Worm (Caenorhabditis elegans) whole organism, mixed stage, embryonic: ENCODE measurements around the gene mks-2.

ENCODE experiments used
- M03D4.4 ChIP-seq: sonication (generic microtip); optimal IDR thresholded peaks from 2 replicates; lab custom pipeline; 2017; ENCODE audit warnings: mild to moderate bottlenecking, missing genetic modification characterization, missing compliant biosample characterization
- bed-3 ChIP-seq: fragments of 200-800 bp; sonication (Bioruptor generic); optimal IDR thresholded peaks from 3 replicates; lab custom pipeline; 2018; ENCODE audit warnings: mild to moderate bottlenecking, missing genetic modification characterization, moderate library complexity, missing compliant biosample characterization
- blmp-1 ChIP-seq: fragments of 150-350 bp; optimal IDR thresholded peaks from 2 replicates; lab custom pipeline; 2014; ENCODE audit warnings: missing biosample characterization, missing genetic modification characterization
- ceh-39 ChIP-seq: fragments of 150-350 bp; optimal IDR thresholded peaks from 2 replicates; lab custom pipeline; 2014; ENCODE audit warnings: missing biosample characterization, missing genetic modification characterization
- ceh-43 ChIP-seq: fragments of 200-800 bp; sonication (Bioruptor generic); optimal IDR thresholded peaks from 2 replicates; lab custom pipeline; 2018; ENCODE audit warnings: mild to moderate bottlenecking, missing genetic modification characterization, moderate library complexity, missing compliant biosample characterization
- ces-1 ChIP-seq: fragments of 150-350 bp; optimal IDR thresholded peaks from 2 replicates; lab custom pipeline; 2014; ENCODE audit warnings: missing biosample characterization, missing genetic modification reagents, missing genetic modification characterization
- cnd-1 ChIP-seq: fragments of 200-800 bp; sonication (Bioruptor generic); optimal IDR thresholded peaks from 2 replicates; lab custom pipeline; 2018; ENCODE audit warnings: mild to moderate bottlenecking, missing genetic modification characterization, missing compliant biosample characterization
- drap-1 ChIP-seq: fragments of 200-800 bp; sonication (Bioruptor generic); optimal IDR thresholded peaks from 3 replicates; lab custom pipeline; 2018; ENCODE audit warnings: mild to moderate bottlenecking, missing genetic modification characterization, missing compliant biosample characterization
- elt-3 ChIP-seq: fragments of 150-350 bp; optimal IDR thresholded peaks from 2 replicates; lab custom pipeline; 2014; ENCODE audit warnings: missing biosample characterization, missing genetic modification characterization
- flh-1 ChIP-seq: fragments of 200-800 bp; sonication (Bioruptor generic); optimal IDR thresholded peaks from 2 replicates; lab custom pipeline; 2018; ENCODE audit warnings: mild to moderate bottlenecking, missing genetic modification characterization, moderate library complexity, missing compliant biosample characterization
- ham-2 ChIP-seq: fragments of 200-800 bp; sonication (Bioruptor generic); optimal IDR thresholded peaks from 2 replicates; lab custom pipeline; 2018; ENCODE audit warnings: mild to moderate bottlenecking, missing genetic modification characterization, missing compliant biosample characterization
- hlh-1 ChIP-seq: fragments of 150-350 bp; optimal IDR thresholded peaks from 2 replicates; lab custom pipeline; 2014; ENCODE audit warnings: missing biosample characterization, missing genetic modification reagents, missing genetic modification characterization
- lin-13 ChIP-seq: fragments of 150-350 bp; optimal IDR thresholded peaks from 2 replicates; lab custom pipeline; 2014; ENCODE audit warnings: missing biosample characterization, missing genetic modification characterization
- lin-32 ChIP-seq: fragments of 200-800 bp; sonication (Bioruptor generic); optimal IDR thresholded peaks from 2 replicates; lab custom pipeline; 2018; ENCODE audit warnings: mild to moderate bottlenecking, missing genetic modification characterization, missing compliant biosample characterization
- lsy-2 ChIP-seq: fragments of 150-350 bp; optimal IDR thresholded peaks from 2 replicates; lab custom pipeline; 2014; ENCODE audit warnings: missing biosample characterization, missing genetic modification characterization
- mab-5 ChIP-seq: fragments of 150-350 bp; optimal IDR thresholded peaks from 2 replicates; lab custom pipeline; 2014; ENCODE audit warnings: missing biosample characterization, missing genetic modification characterization
- mep-1 ChIP-seq: fragments of 150-350 bp; optimal IDR thresholded peaks from 2 replicates; lab custom pipeline; 2017; ENCODE audit warnings: missing biosample characterization, missing genetic modification reagents, missing genetic modification characterization, inconsistent platforms
- mls-2 ChIP-seq: sonication (generic microtip); optimal IDR thresholded peaks from 2 replicates; lab custom pipeline; 2016; ENCODE audit warnings: mild to moderate bottlenecking, missing genetic modification characterization, moderate library complexity, missing compliant biosample characterization
- nhr-12 ChIP-seq: fragments of 150-350 bp; optimal IDR thresholded peaks from 2 replicates; lab custom pipeline; 2014; ENCODE audit warnings: missing biosample characterization, missing genetic modification characterization
- nhr-2 ChIP-seq: fragments of 150-350 bp; optimal IDR thresholded peaks from 2 replicates; lab custom pipeline; 2014; ENCODE audit warnings: missing biosample characterization, missing genetic modification characterization
- nhr-237 ChIP-seq: fragments of 150-350 bp; optimal IDR thresholded peaks from 2 replicates; lab custom pipeline; 2014; ENCODE audit warnings: missing biosample characterization, missing genetic modification characterization
- nhr-28 ChIP-seq: fragments of 150-350 bp; optimal IDR thresholded peaks from 2 replicates; lab custom pipeline; 2014; ENCODE audit warnings: missing biosample characterization, missing genetic modification characterization
- nhr-76 ChIP-seq: sonication (generic microtip); optimal IDR thresholded peaks from 2 replicates; lab custom pipeline; 2017; ENCODE audit warnings: missing biosample characterization, missing genetic modification characterization
- pha-4 ChIP-seq: fragments of 150-350 bp; optimal IDR thresholded peaks from 2 replicates; lab custom pipeline; 2018; ENCODE audit warnings: missing biosample characterization, missing genetic modification reagents, missing genetic modification characterization
- sem-2 ChIP-seq: fragments of 200-800 bp; sonication (Bioruptor generic); optimal IDR thresholded peaks from 2 replicates; lab custom pipeline; 2018; ENCODE audit warnings: mild to moderate bottlenecking, missing genetic modification characterization, missing compliant biosample characterization
- snpc-4 ChIP-seq: fragments of 150-350 bp; optimal IDR thresholded peaks from 2 replicates; lab custom pipeline; 2014; ENCODE audit warnings: missing biosample characterization, missing genetic modification characterization
- sptf-1 ChIP-seq: sonication (generic microtip); optimal IDR thresholded peaks from 2 replicates; lab custom pipeline; 2017; ENCODE audit warnings: mild to moderate bottlenecking, missing genetic modification characterization, moderate library complexity, missing compliant biosample characterization
- tbx-8 ChIP-seq: fragments of 200-800 bp; sonication (Bioruptor generic); optimal IDR thresholded peaks from 2 replicates; lab custom pipeline; 2018; ENCODE audit warnings: mild to moderate bottlenecking, missing genetic modification characterization, moderate library complexity, missing compliant biosample characterization
- unc-120 ChIP-seq: sonication (generic microtip); optimal IDR thresholded peaks from 2 replicates; lab custom pipeline; 2017; ENCODE audit warnings: missing genetic modification characterization, missing compliant biosample characterization; ENCODE audit not compliant: poor library complexity, severe bottlenecking
- unc-39 ChIP-seq: fragments of 150-350 bp; optimal IDR thresholded peaks from 2 replicates; lab custom pipeline; 2014; ENCODE audit warnings: missing biosample characterization, missing genetic modification characterization
- unc-62 ChIP-seq: fragments of 150-350 bp; optimal IDR thresholded peaks from 2 replicates; lab custom pipeline; 2014; ENCODE audit warnings: missing biosample characterization, missing genetic modification reagents, missing genetic modification characterization
- zip-8 ChIP-seq: fragments of 150-350 bp; optimal IDR thresholded peaks from 2 replicates; lab custom pipeline; 2014; ENCODE audit warnings: missing biosample characterization, missing genetic modification characterization
- ztf-11 ChIP-seq: fragments of 150-350 bp; optimal IDR thresholded peaks from 2 replicates; lab custom pipeline; 2014; ENCODE audit warnings: missing biosample characterization, missing genetic modification characterization

mks-2 gene

DNA sequence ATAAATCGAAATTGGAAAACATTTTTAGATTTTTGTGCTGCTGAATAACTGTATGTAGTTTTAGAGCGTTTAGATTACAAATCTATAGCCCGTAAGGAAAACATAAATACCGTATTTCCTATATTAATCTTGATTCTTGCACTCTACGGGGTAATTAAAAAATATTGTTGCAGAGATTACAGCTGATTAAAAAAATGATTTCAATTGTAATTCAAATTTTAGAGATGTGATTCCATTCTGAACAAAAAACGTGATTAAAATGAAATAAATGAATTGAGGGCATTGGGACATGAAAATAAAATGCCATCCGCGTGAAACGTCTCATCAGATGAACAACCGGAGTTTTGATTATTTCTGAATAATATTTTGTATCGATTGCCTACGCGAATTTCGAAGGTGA, 26.8 kb downstream of the mks-2 start, which contains the start of gene cpb-2:
Gene cpb-2 (plus strand): TSS at position 301 of the 400 bp plus-strand sequence.
- TF ChIP-seq pha-4 = no peak
- TF ChIP-seq nhr-2 (tag; lab: Kevin White, UChicago) = no peak
- no peak for TF ChIP-seq nhr-12 (tag; lab: Kevin White, UChicago)
- no peak for TF ChIP-seq blmp-1 (tag; lab: Kevin White, UChicago)
- no peak for TF ChIP-seq mab-5 (tag; lab: Kevin White, UChicago)
- no peak for TF ChIP-seq ceh-39
- TF ChIP-seq nhr-28 = no peak
- no peak for TF ChIP-seq lin-32 (GFP tag; lab: Kevin White, UChicago)
- TF ChIP-seq drap-1 (GFP tag; lab: Kevin White, UChicago) = no peak
- TF ChIP-seq ztf-11 (tag; lab: Kevin White, UChicago) = no peak
- no peak for TF ChIP-seq lin-13 (tag; lab: Kevin White, UChicago)
- no peak for TF ChIP-seq nhr-76
- no peak for TF ChIP-seq unc-39 (tag; lab: Kevin White, UChicago)
- TF ChIP-seq ces-1 (GFP tag; lab: Kevin White, UChicago) = no peak
- no peak for TF ChIP-seq hlh-1
- no peak for TF ChIP-seq tbx-8

- TF ChIP-seq cnd-1 (tag; lab: Kevin White, UChicago) = no peak
- no peak for TF ChIP-seq nhr-76
- TF ChIP-seq lin-32 (GFP tag; lab: Kevin White, UChicago) = no peak
- no peak for TF ChIP-seq blmp-1 (tag; lab: Kevin White, UChicago)
- no peak for TF ChIP-seq sptf-1 (tag; lab: Kevin White, UChicago)
- TF ChIP-seq sem-2 = no peak
- TF ChIP-seq nhr-28 = no peak
- TF ChIP-seq mab-5 (tag; lab: Kevin White, UChicago) = no peak
- TF ChIP-seq mls-2 (tag; lab: Kevin White, UChicago) = no peak
- no peak for TF ChIP-seq snpc-4 (tag; lab: Kevin White, UChicago)
- no peak for TF ChIP-seq hlh-1
- no peak for TF ChIP-seq lin-13 (tag; lab: Kevin White, UChicago)
- TF ChIP-seq unc-62 (GFP tag; lab: Kevin White, UChicago) = no peak
- no peak for TF ChIP-seq nhr-237 (tag; lab: Kevin White, UChicago)
- TF ChIP-seq ztf-11 (tag; lab: Kevin White, UChicago) = no peak
- no peak for TF ChIP-seq drap-1 (GFP tag; lab: Kevin White, UChicago)
- TF ChIP-seq ceh-39 = no peak
- TF ChIP-seq M03D4.4 = no peak
- no peak for TF ChIP-seq flh-1
- TF ChIP-seq tbx-8 = no peak
Observed at ce11 chrII:6191293-6191692, 28.0 kb downstream of the mks-2 start, which contains the start of gene fkh-8. Gene fkh-8 (minus strand): TSS chrII:6191393.

DNA sequence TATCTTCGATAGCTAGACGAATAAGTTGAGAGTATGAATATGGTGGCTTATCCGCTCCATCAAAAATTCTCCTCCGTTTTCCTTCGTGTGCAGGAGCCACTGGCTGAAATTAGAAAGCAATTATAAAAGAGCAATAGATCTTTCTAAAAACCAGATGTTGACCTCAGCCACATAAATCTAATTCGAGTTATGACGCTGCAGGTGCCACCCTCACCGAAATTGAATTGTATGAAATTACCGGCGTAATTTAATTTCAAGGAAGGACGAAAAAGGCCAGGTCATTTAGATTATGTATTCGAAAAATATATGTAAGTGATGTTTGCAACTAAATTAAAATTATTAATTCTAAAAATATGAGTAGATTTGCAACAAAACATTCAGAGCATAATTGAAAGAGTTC, 28.5 kb downstream of the mks-2 start:
- TF ChIP-seq lin-32 (GFP tag; lab: Kevin White, UChicago) = no peak
- TF ChIP-seq nhr-28 = no peak
- peak; percentile 95 for TF ChIP-seq ces-1 (GFP tag; lab: Kevin White, UChicago)
- no peak for TF ChIP-seq ceh-39
- no peak for TF ChIP-seq ham-2 (GFP tag; lab: Kevin White, UChicago)
- TF ChIP-seq drap-1 (GFP tag; lab: Kevin White, UChicago) = no peak

- TF ChIP-seq lsy-2 (no peak), M03D4.4 (no peak), ceh-43 (GFP tag; lab: Kevin White, UChicago) (no peak), drap-1 (GFP tag; lab: Kevin White, UChicago) (no peak), sptf-1 (tag; lab: Kevin White, UChicago) (no peak), bed-3 (GFP tag; lab: Kevin White, UChicago) (no peak), cnd-1 (tag; lab: Kevin White, UChicago) (no peak), elt-3 (tag; lab: Kevin White, UChicago) (no peak), flh-1 (no peak), pha-4 (no peak), zip-8 (tag; lab: Kevin White, UChicago) (no peak), ceh-39 (no peak), blmp-1 (tag; lab: Kevin White, UChicago) (no peak), tbx-8 (no peak), hlh-1 (peak; percentile 62), unc-39 (tag; lab: Kevin White, UChicago) (no peak), ztf-11 (tag; lab: Kevin White, UChicago) (no peak), ham-2 (GFP tag; lab: Kevin White, UChicago) (no peak), unc-120 (tag; lab: Kevin White, UChicago) (peak; percentile 56), lin-32 (GFP tag; lab: Kevin White, UChicago) (no peak), lin-13 (tag; lab: Kevin White, UChicago) (no peak), ces-1 (GFP tag; lab: Kevin White, UChicago) (peak; percentile 16), nhr-12 (tag; lab: Kevin White, UChicago) (no peak), mep-1 (no peak)
Observed at ce11 chrII:6181337-6181736, 37.9 kb downstream of the mks-2 start.
